Fruit fly (Drosophila melanogaster) whole organism: ENCODE results near the gene poe.

ENCODE experiments used
- Dll ChIP-seq: fragments of >200 bp; optimal IDR thresholded peaks from 2 replicates; lab custom pipeline; 2017
- pan ChIP-seq: fragments of >200 bp; optimal IDR thresholded peaks from 2 replicates; lab custom pipeline; 2017
- psq ChIP-seq: fragments of >200 bp; optimal IDR thresholded peaks from 2 replicates; lab custom pipeline; 2017

DNA sequence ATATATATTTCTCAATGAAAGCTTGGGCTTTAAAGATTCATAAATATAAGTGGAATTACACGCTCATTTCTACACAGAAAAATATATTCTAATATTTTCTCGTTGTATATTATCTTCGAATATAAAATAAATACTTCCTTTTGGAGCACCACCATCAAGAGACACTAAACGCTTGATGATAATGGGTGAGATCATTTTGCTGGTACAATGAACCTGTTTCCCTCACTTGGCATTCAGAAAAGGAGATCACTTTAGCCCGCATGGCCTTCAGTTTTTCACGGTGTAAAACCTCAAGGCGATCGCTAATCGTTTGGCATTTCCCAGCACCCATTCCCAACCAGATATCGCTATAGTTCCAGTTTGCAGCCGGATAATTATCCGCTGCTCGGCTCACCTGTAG lies 65.4 kb downstream of the poe start:
- no peak for TF ChIP-seq Dll (lab: Kevin White, UChicago)
- no peak for TF ChIP-seq psq
- no peak for TF ChIP-seq pan
